Fruit fly (Drosophila melanogaster) Kc167 (cell line): ENCODE data around the gene Non2.

Experiments used
- Sin3A ChIP-seq: fragments of >200 bp; optimal IDR thresholded peaks from 2 replicates; lab custom pipeline; 2018; ENCODE audit warnings: missing external identifiers
- h ChIP-seq: fragments of >200 bp; optimal IDR thresholded peaks from 3 replicates; lab custom pipeline; 2018; ENCODE audit warnings: missing external identifiers
- insv ChIP-seq: fragments of >200 bp; optimal IDR thresholded peaks from 3 replicates; lab custom pipeline; 2018; ENCODE audit warnings: missing external identifiers
- psq ChIP-seq: fragments of >200 bp; optimal IDR thresholded peaks from 2 replicates; lab custom pipeline; 2017; ENCODE audit warnings: missing external identifiers

DNA sequence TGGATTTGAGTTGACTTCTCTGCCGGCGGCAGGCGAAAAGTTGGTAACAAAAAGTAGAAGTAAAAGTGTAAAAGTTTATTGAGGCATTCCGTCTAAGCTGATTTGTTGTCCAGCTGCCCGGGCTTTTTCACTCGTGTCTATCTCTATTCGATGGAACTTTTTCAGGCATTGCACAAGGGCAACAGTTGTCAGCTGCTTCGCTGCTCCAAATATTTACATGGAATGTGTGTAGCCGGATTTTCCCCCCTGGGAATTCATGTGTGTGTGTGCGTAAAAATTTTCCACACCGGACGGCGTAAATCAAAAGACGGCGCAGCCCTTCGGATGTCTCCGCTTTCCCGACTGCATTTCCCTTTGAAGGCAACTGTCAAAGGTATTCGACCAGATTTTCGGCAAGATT lies 21.8 kb upstream of the Non2 start:
- TF ChIP-seq Sin3A (lab: Kevin White, UChicago): no peak
- no peak for TF ChIP-seq insv (lab: Kevin White, UChicago)
- TF ChIP-seq psq: no peak
- TF ChIP-seq h: no peak
